Worm (Caenorhabditis elegans) whole organism, dauer: ENCODE results near the gene F53F4.18.

Source experiments
- unc-62 ChIP-seq: sonication (generic microtip); optimal IDR thresholded peaks from 2 replicates; lab custom pipeline; 2017; ENCODE audit warnings: missing biosample characterization, missing genetic modification reagents, missing genetic modification characterization

Gene F53F4.18

ce11 chrV:13625517-13626097 is 35.7 kb downstream of the F53F4.18 start, which contains the start of the genes nduv-2 and F53F4.12:
nduv-2 (minus strand) TSS chrV:13625567.
F53F4.12 (plus strand) TSS chrV:13626047.
- no peak for TF ChIP-seq unc-62 (GFP tag; lab: Kevin White, UChicago)

ce11 chrV:13627103-13627623 is 37.2 kb downstream of the F53F4.18 start, which contains the start of gene sde-2:
sde-2 (plus strand) TSS chrV:13627573.
- no peak for TF ChIP-seq unc-62 (GFP tag; lab: Kevin White, UChicago)

- no peak for TF ChIP-seq unc-62 (GFP tag; lab: Kevin White, UChicago)
These were observed 44.2 kb downstream of the F53F4.18 start, which contains the start of gene H37A05.2 for ce11 chrV:13634149-13634548. H37A05.2 (minus strand) TSS chrV:13634249.

ce11 chrV:13636411-13636810 is 46.5 kb downstream of the F53F4.18 start:
- no peak for TF ChIP-seq unc-62 (GFP tag; lab: Kevin White, UChicago)

- no peak for TF ChIP-seq unc-62 (GFP tag; lab: Kevin White, UChicago)
These were observed 48.1 kb downstream of the F53F4.18 start for ce11 chrV:13638040-13638439.
